Worm (Caenorhabditis elegans) whole organism, late embryonic: Measurements from ENCODE around the gene col-2.

Experiments used
- C08G9.2 ChIP-seq: sonication (generic microtip); optimal IDR thresholded peaks from 2 replicates; lab custom pipeline; 2016; ENCODE audit warnings: mild to moderate bottlenecking, missing genetic modification characterization, moderate library complexity, missing compliant biosample characterization
- ceh-14 ChIP-seq: sonication (generic microtip); optimal IDR thresholded peaks from 2 replicates; lab custom pipeline; 2016; ENCODE audit warnings: missing genotype, missing genetic modification characterization, missing compliant biosample characterization
- ceh-24 ChIP-seq: sonication (generic microtip); optimal IDR thresholded peaks from 2 replicates; lab custom pipeline; 2016; ENCODE audit warnings: mild to moderate bottlenecking, missing genetic modification characterization, missing compliant biosample characterization
- ceh-30 ChIP-seq: fragments of 150-350 bp; optimal IDR thresholded peaks from 2 replicates; lab custom pipeline; 2014; ENCODE audit warnings: missing biosample characterization, missing genetic modification characterization
- ceh-34 ChIP-seq: sonication (generic microtip); optimal IDR thresholded peaks from 2 replicates; lab custom pipeline; 2016; ENCODE audit warnings: mild to moderate bottlenecking, missing genetic modification characterization, missing compliant biosample characterization
- ceh-48 ChIP-seq: sonication (generic microtip); optimal IDR thresholded peaks from 2 replicates; lab custom pipeline; 2016; ENCODE audit warnings: missing genetic modification characterization, inconsistent platforms, missing compliant biosample characterization
- dmd-4 ChIP-seq: sonication (generic microtip); optimal IDR thresholded peaks from 2 replicates; lab custom pipeline; 2016; ENCODE audit warnings: borderline replicate concordance, missing genetic modification characterization, missing compliant biosample characterization
- ets-4 ChIP-seq: sonication (generic microtip); optimal IDR thresholded peaks from 2 replicates; lab custom pipeline; 2016; ENCODE audit warnings: missing genetic modification characterization, missing compliant biosample characterization
- hlh-15 ChIP-seq: sonication (generic microtip); optimal IDR thresholded peaks from 2 replicates; lab custom pipeline; 2016; ENCODE audit warnings: missing genetic modification characterization, missing compliant biosample characterization
- mec-3 ChIP-seq: sonication (generic microtip); optimal IDR thresholded peaks from 2 replicates; lab custom pipeline; 2016; ENCODE audit warnings: borderline replicate concordance, missing genetic modification characterization, missing compliant biosample characterization
- pag-3 ChIP-seq: sonication (generic microtip); optimal IDR thresholded peaks from 2 replicates; lab custom pipeline; 2016; ENCODE audit warnings: missing compliant biosample characterization, missing genetic modification characterization, borderline replicate concordance
- pha-4 ChIP-seq: fragments of 150-350 bp; optimal IDR thresholded peaks from 2 replicates; lab custom pipeline; 2018; ENCODE audit warnings: missing biosample characterization, missing genetic modification reagents, missing genetic modification characterization
- tbx-2 ChIP-seq: sonication (generic microtip); optimal IDR thresholded peaks from 2 replicates; lab custom pipeline; 2016; ENCODE audit warnings: missing genetic modification characterization, missing compliant biosample characterization

ce11 chrIV:10111441-10111840, 26.2 kb upstream of the col-2 start, which contains the start of gene spch-1:
- TF ChIP-seq ets-4: no peak
- no peak for TF ChIP-seq pha-4 (tag; lab: Kevin White, UChicago)
- TF ChIP-seq tbx-2 (tag; lab: Kevin White, UChicago): no peak
- TF ChIP-seq hlh-15: no peak
- no peak for TF ChIP-seq mec-3
- TF ChIP-seq ceh-14 (tag; lab: Kevin White, UChicago): no peak
- no peak for TF ChIP-seq pag-3 (tag; lab: Kevin White, UChicago)
- no peak for TF ChIP-seq C08G9.2
- no peak for TF ChIP-seq ceh-34
- no peak for TF ChIP-seq ceh-48 (tag; lab: Kevin White, UChicago)
- TF ChIP-seq ceh-30: no peak
- no peak for TF ChIP-seq ceh-24
- no peak for TF ChIP-seq dmd-4 (tag; lab: Kevin White, UChicago)
